ENCODE assay signal across 2 worm cellular contexts in the genomic region with DNA sequence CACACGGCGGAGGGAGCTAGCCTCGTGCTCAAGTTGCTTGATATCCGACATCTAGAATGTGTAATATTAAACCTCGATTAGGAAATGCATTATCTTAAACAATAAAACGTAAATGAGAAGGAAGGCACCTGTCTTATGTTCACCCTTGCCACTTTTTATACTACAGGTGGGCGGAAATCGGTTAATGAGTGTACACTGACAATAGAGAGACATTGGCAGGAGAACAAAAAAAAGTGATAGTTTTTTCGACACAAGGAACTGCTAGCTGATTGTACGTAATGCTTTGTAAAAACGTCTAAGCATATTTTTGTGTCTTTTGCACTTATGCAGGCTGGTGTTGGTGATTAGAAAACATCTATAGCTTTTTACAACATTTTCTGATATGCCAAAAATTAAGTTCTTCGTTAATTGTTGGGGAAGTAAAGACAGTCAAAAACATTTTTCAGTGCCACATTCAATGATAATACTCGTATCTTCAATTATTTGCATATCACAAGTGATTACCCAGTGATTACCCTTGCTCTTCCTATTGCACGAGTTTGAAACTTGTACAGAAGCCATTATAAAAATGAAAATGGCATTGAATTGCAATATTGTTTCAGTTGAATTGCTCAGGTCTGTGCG.
TF ChIP-seq lines count a peak whose summit lies in the region.

A gene (minus strand): TSS at position 51 of the 624 bp plus-strand sequence.

TF ChIP-seq in whole organism, L1 larva, 84 proteins besides CTCF, POLR2A, EP300 and RAD21:
- TF ChIP-seq irx-1 (tag; optimal IDR thresholded peaks at IDR 0.05; lab: Kevin White, UChicago) (no peak), zag-1 (tag; optimal IDR thresholded peaks at IDR 0.05; lab: Kevin White, UChicago) (no peak), ets-5 (GFP tag; IDR thresholded peaks at IDR 0.05; lab: Robert Waterston, UW) (no peak), nhr-11 (tag; optimal IDR thresholded peaks at IDR 0.05; lab: Kevin White, UChicago) (no peak), blmp-1 (tag; optimal IDR thresholded peaks at IDR 0.05; lab: Kevin White, UChicago) (peak; percentile 22)

TF ChIP-seq in whole organism, L4 larva, 104 proteins besides CTCF, POLR2A, EP300 and RAD21:
- TF ChIP-seq aha-1 (tag; lab: Kevin White, UChicago) (peak; percentile 87), unc-62 (GFP tag; optimal IDR thresholded peaks at IDR 0.05 in 1 of 2; lab: Kevin White, UChicago) (peak in 1 of 2 experiments; percentile 93), unc-62 (tag; optimal IDR thresholded peaks at IDR 0.05; lab: Kevin White, UChicago) (no peak), mxl-3 (GFP tag; optimal IDR thresholded peaks at IDR 0.05; lab: Kevin White, UChicago) (peak; percentile 18), ztf-7 (tag; optimal IDR thresholded peaks at IDR 0.05; lab: Kevin White, UChicago) (no peak)
